Fruit fly (Drosophila melanogaster): Measurements from ENCODE around the gene CG2116.

Gene CG2116

dm6 chrX:8163452-8163851, 33.8 kb downstream of the CG2116 start (continued):
- TF ChIP-seq Gug (GFP tag; IDR thresholded peaks at IDR 0.05) (peak; percentile 31; the same call in 1 of the 2 replicates), CG10631 (GFP tag; optimal IDR thresholded peaks at IDR 0.05) (peak; percentile 14), dsx (GFP tag; optimal IDR thresholded peaks at IDR 0.05; ENCODE audit: poor library complexity, severe bottlenecking) (no peak), Sox15 (GFP tag; optimal IDR thresholded peaks at IDR 0.05) (no peak), CG8632 (GFP tag; optimal IDR thresholded peaks at IDR 0.05) (no peak), net (GFP tag; optimal IDR thresholded peaks at IDR 0.05) (no peak), CG15336 (GFP tag; IDR thresholded peaks at IDR 0.05) (peak; percentile 74), CG6792 (GFP tag; optimal IDR thresholded peaks at IDR 0.05) (no peak), Eip93F (GFP tag; optimal IDR thresholded peaks at IDR 0.05) (no peak), salr (GFP tag; optimal IDR thresholded peaks at IDR 0.05) (peak in 1 of 2 experiments; percentile 2), CG7368 (GFP tag; optimal IDR thresholded peaks at IDR 0.05) (no peak), OdsH (GFP tag; optimal IDR thresholded peaks at IDR 0.05) (no peak), CG32006 (GFP tag; optimal IDR thresholded peaks at IDR 0.05) (peak; percentile 74), eg (GFP tag; IDR thresholded peaks at IDR 0.05) (peak; percentile 68; the same call in 2 of the 3 replicates), CG6163 (GFP tag; IDR thresholded peaks at IDR 0.05) (peak; percentile 46; the same call in 1 of the 3 replicates), Met (GFP tag; optimal IDR thresholded peaks at IDR 0.05) (no peak), CG6276 (GFP tag; optimal IDR thresholded peaks at IDR 0.05) (peak; percentile 60), Lpt (GFP tag; optimal IDR thresholded peaks at IDR 0.05) (peak; percentile 20), pdm3 (GFP tag; optimal IDR thresholded peaks at IDR 0.05) (peak; percentile 1), CG6854 (GFP tag; optimal IDR thresholded peaks at IDR 0.05) (no peak), CG1621 (tag; optimal IDR thresholded peaks at IDR 0.05) (no peak), Hr4 (GFP tag; optimal IDR thresholded peaks at IDR 0.05) (peak; percentile 12), CG3032 (tag; optimal IDR thresholded peaks at IDR 0.05) (no peak), CG3919 (GFP tag; optimal IDR thresholded peaks at IDR 0.05) (peak; percentile 14), CG31627 (GFP tag; optimal IDR thresholded peaks at IDR 0.05) (no peak), CG11902 (GFP tag; optimal IDR thresholded peaks at IDR 0.05) (no peak)

- no peak for TF ChIP-seq CG11902 (GFP tag; optimal IDR thresholded peaks at IDR 0.05)
- no peak for TF ChIP-seq CG16779 (tag; optimal IDR thresholded peaks at IDR 0.05)
- no peak for TF ChIP-seq CG7368 (GFP tag; optimal IDR thresholded peaks at IDR 0.05)
- TF ChIP-seq Eip78C (GFP tag): no peak
- no peak for TF ChIP-seq CG3032 (tag; optimal IDR thresholded peaks at IDR 0.05)
- no peak for TF ChIP-seq CG9139 (GFP tag; optimal IDR thresholded peaks at IDR 0.05)
- TF ChIP-seq CG1621 (tag; optimal IDR thresholded peaks at IDR 0.05): no peak
- TF ChIP-seq salr (GFP tag; optimal IDR thresholded peaks at IDR 0.05): no peak
- TF ChIP-seq dac (GFP tag; optimal IDR thresholded peaks at IDR 0.05): no peak
- no peak for TF ChIP-seq Sox15 (GFP tag; optimal IDR thresholded peaks at IDR 0.05)
- no peak for TF ChIP-seq dsx (GFP tag; optimal IDR thresholded peaks at IDR 0.05; ENCODE audit: poor library complexity, severe bottlenecking)
- TF ChIP-seq Sox102F (GFP tag; optimal IDR thresholded peaks at IDR 0.05): no peak
- TF ChIP-seq CG6163 (GFP tag; IDR thresholded peaks at IDR 0.05): no peak
- no peak for TF ChIP-seq topi (GFP tag; optimal IDR thresholded peaks at IDR 0.05)
These were observed 36.0 kb downstream of the CG2116 start, which contains the start of gene Or7a for dm6 chrX:8165608-8166007. Or7a (minus strand) TSS chrX:8165708.

dm6 chrX:8170166-8170565, 40.6 kb downstream of the CG2116 start, which contains the start of gene CG2278:
CG2278 (minus strand) TSS chrX:8170266.
- TF ChIP-seq acj6 (GFP tag; optimal IDR thresholded peaks at IDR 0.05) (no peak), OdsH (GFP tag; optimal IDR thresholded peaks at IDR 0.05) (no peak), CG16779 (tag; optimal IDR thresholded peaks at IDR 0.05) (no peak), CG3032 (tag; optimal IDR thresholded peaks at IDR 0.05) (no peak), fd85E (GFP tag; optimal IDR thresholded peaks at IDR 0.05) (no peak), net (GFP tag; optimal IDR thresholded peaks at IDR 0.05) (no peak), achi (GFP tag; optimal IDR thresholded peaks at IDR 0.05) (no peak), topi (GFP tag; optimal IDR thresholded peaks at IDR 0.05) (no peak), esn (GFP tag; optimal IDR thresholded peaks at IDR 0.05) (no peak), dac (GFP tag; optimal IDR thresholded peaks at IDR 0.05) (no peak), Blimp-1 (GFP tag; optimal IDR thresholded peaks at IDR 0.05) (no peak), CG1621 (tag; optimal IDR thresholded peaks at IDR 0.05) (no peak), Eip75B (GFP tag; optimal IDR thresholded peaks at IDR 0.05) (no peak), CG4318 (GFP tag; optimal IDR thresholded peaks at IDR 0.05) (no peak), dsx (GFP tag; optimal IDR thresholded peaks at IDR 0.05; ENCODE audit: poor library complexity, severe bottlenecking) (no peak), CG10669 (GFP tag; optimal IDR thresholded peaks at IDR 0.05) (no peak)

Measured in whole organism, prepupa.